Worm (Caenorhabditis elegans) whole organism, L1 larva: Measurements from ENCODE around the gene rdl-1.

Experiments
- C16A3.4 ChIP-seq: fragments of 150-350 bp; optimal IDR thresholded peaks from 2 replicates; lab custom pipeline; 2014; ENCODE audit warnings: missing biosample characterization, missing genetic modification characterization
- F16B12.6 ChIP-seq: fragments of 150-350 bp; optimal IDR thresholded peaks from 2 replicates; lab custom pipeline; 2014; ENCODE audit warnings: missing biosample characterization, missing genetic modification characterization
- aly-2 ChIP-seq: fragments of 150-350 bp; optimal IDR thresholded peaks from 2 replicates; lab custom pipeline; 2014; ENCODE audit warnings: missing biosample characterization, missing genetic modification characterization
- blmp-1 ChIP-seq: fragments of 150-350 bp; optimal IDR thresholded peaks from 2 replicates; lab custom pipeline; 2014; ENCODE audit warnings: missing biosample characterization, missing genetic modification characterization
- ceh-82 ChIP-seq, 3 experiments: fragments of 150-350 bp in 1 of 3; sonication (generic microtip) in 2 of 3; optimal IDR thresholded peaks; 2 replicates each; lab custom pipeline; 2014 to 2017; ENCODE audit warnings: missing biosample characterization in 3 of 3, missing genetic modification characterization in 3 of 3
- dpl-1 ChIP-seq, 3 experiments: fragments of 150-350 bp in 2 of 3; sonication (generic microtip) in 1 of 3; optimal IDR thresholded peaks; 2 replicates each; lab custom pipeline; 2014 to 2017; ENCODE audit warnings: missing biosample characterization in 3 of 3, missing genetic modification characterization in 3 of 3, missing genetic modification reagents in 3 of 3
- dsc-1 ChIP-seq: sonication (generic microtip); optimal IDR thresholded peaks from 2 replicates; lab custom pipeline; 2016; ENCODE audit warnings: mild to moderate bottlenecking, missing genetic modification characterization, missing compliant biosample characterization
- efl-1 ChIP-seq, 4 experiments: fragments of 150-350 bp; optimal IDR thresholded peaks in 3 of 4; peaks in 1 of 4; 1 replicate in 1 of 4; 2 replicates in 3 of 4; lab custom pipeline; 2014; ENCODE audit warnings: missing biosample characterization in 2 of 4, missing genetic modification characterization in 2 of 4, missing genetic modification reagents in 2 of 4
- efl-3 ChIP-seq: fragments of 200-800 bp; sonication (Bioruptor generic); optimal IDR thresholded peaks from 2 replicates; lab custom pipeline; 2018; ENCODE audit warnings: mild to moderate bottlenecking, missing genetic modification characterization, missing compliant biosample characterization
- elt-2 ChIP-seq: sonication (generic microtip); optimal IDR thresholded peaks from 2 replicates; lab custom pipeline; 2016; ENCODE audit warnings: missing genetic modification characterization, mild to moderate bottlenecking, inconsistent platforms, missing compliant biosample characterization, missing genetic modification reagents
- elt-3 ChIP-seq, 6 experiments: fragments of 150-350 bp in 1 of 6; sonication (generic microtip); optimal IDR thresholded peaks; 2 replicates each; lab custom pipeline; 2017 to 2018; ENCODE audit warnings: missing biosample characterization in 6 of 6, missing genetic modification characterization in 6 of 6, inconsistent platforms in 1 of 6
- fkh-10 ChIP-seq: sonication (generic microtip); optimal IDR thresholded peaks from 2 replicates; lab custom pipeline; 2017; ENCODE audit warnings: missing biosample characterization, missing genetic modification reagents, missing genetic modification characterization
- fkh-4 ChIP-seq: sonication (generic microtip); optimal IDR thresholded peaks from 2 replicates; lab custom pipeline; 2016; ENCODE audit warnings: missing compliant biosample characterization, missing genetic modification characterization, borderline replicate concordance
- fkh-8 ChIP-seq: sonication (generic microtip); optimal IDR thresholded peaks from 2 replicates; lab custom pipeline; 2016; ENCODE audit warnings: mild to moderate bottlenecking, missing genetic modification characterization, missing compliant biosample characterization
- isw-1 ChIP-seq: fragments of 200-800 bp; sonication (Bioruptor generic); IDR thresholded peaks from 2 replicates; pipeline ENCODE4 v1.3.6; 2022; ENCODE audit warnings: missing genetic modification characterization, missing compliant biosample characterization
- lin-14 ChIP-seq: fragments of 200-800 bp; sonication (Bioruptor generic); optimal IDR thresholded peaks from 2 replicates; lab custom pipeline; 2018; ENCODE audit warnings: mild to moderate bottlenecking, missing genetic modification characterization, moderate library complexity, missing compliant biosample characterization
- lin-35 ChIP-seq, 2 experiments: fragments of 150-350 bp; optimal IDR thresholded peaks; 2 replicates each; lab custom pipeline; 2014; ENCODE audit warnings: missing biosample characterization in 2 of 2, missing genetic modification characterization in 2 of 2, missing genetic modification reagents in 2 of 2
- lin-39 ChIP-seq: fragments of 150-350 bp; optimal IDR thresholded peaks from 2 replicates; lab custom pipeline; 2014; ENCODE audit warnings: missing biosample characterization, missing genetic modification reagents, missing genetic modification characterization
- lsy-2 ChIP-seq, 2 experiments: fragments of 150-350 bp; optimal IDR thresholded peaks; 2 replicates each; lab custom pipeline; 2014; ENCODE audit warnings: missing biosample characterization in 2 of 2, missing genetic modification characterization in 2 of 2
- mab-9 ChIP-seq: fragments of 200-800 bp; sonication (Bioruptor generic); IDR thresholded peaks from 2 replicates; pipeline ENCODE4 v1.3.6; 2022; ENCODE audit warnings: missing genetic modification reagents, missing genetic modification characterization, missing compliant biosample characterization
- mdl-1 ChIP-seq, 2 experiments: fragments of 150-350 bp; optimal IDR thresholded peaks; 2 replicates each; lab custom pipeline; 2014 to 2017; ENCODE audit warnings: missing biosample characterization in 2 of 2, missing genetic modification characterization in 2 of 2, inconsistent platforms in 1 of 2
- mef-2 ChIP-seq: fragments of 150-350 bp; optimal IDR thresholded peaks from 2 replicates; lab custom pipeline; 2014; ENCODE audit warnings: missing biosample characterization, missing genetic modification characterization
- mep-1 ChIP-seq: fragments of 150-350 bp; optimal IDR thresholded peaks from 2 replicates; lab custom pipeline; 2014; ENCODE audit warnings: missing biosample characterization, missing genetic modification characterization
- nhr-19 ChIP-seq: fragments of 200-800 bp; sonication (Bioruptor generic); conservative IDR thresholded peaks from 2 replicates; pipeline ENCODE4 v1.3.6; 2022; ENCODE audit warnings: missing genetic modification characterization, missing compliant biosample characterization
- nhr-20 ChIP-seq: sonication (generic microtip); optimal IDR thresholded peaks from 2 replicates; lab custom pipeline; 2016; ENCODE audit warnings: mild to moderate bottlenecking, missing genetic modification characterization, missing compliant biosample characterization
- nhr-28 ChIP-seq: fragments of 150-350 bp; optimal IDR thresholded peaks from 2 replicates; lab custom pipeline; 2014; ENCODE audit warnings: missing biosample characterization, missing genetic modification characterization
- nhr-47 ChIP-seq: sonication (generic microtip); optimal IDR thresholded peaks from 2 replicates; lab custom pipeline; 2016; ENCODE audit warnings: mild to moderate bottlenecking, missing genetic modification characterization, moderate library complexity, missing compliant biosample characterization
- nhr-71 ChIP-seq: sonication (generic microtip); optimal IDR thresholded peaks from 2 replicates; lab custom pipeline; 2016; ENCODE audit warnings: mild to moderate bottlenecking, missing genetic modification characterization, moderate library complexity, missing compliant biosample characterization
- nhr-76 ChIP-seq: sonication (generic microtip); optimal IDR thresholded peaks from 2 replicates; lab custom pipeline; 2017; ENCODE audit warnings: missing biosample characterization, missing genetic modification characterization
- nhr-77 ChIP-seq: fragments of 150-350 bp; optimal IDR thresholded peaks from 2 replicates; lab custom pipeline; 2014; ENCODE audit warnings: missing biosample characterization, missing genetic modification characterization
- nhr-84 ChIP-seq: sonication (generic microtip); optimal IDR thresholded peaks from 2 replicates; lab custom pipeline; 2017; ENCODE audit warnings: missing biosample characterization, missing genetic modification characterization
- nhr-85 ChIP-seq: sonication (generic microtip); peaks from one replicate; lab custom pipeline; 2016; ENCODE audit warnings: missing genetic modification characterization, inconsistent platforms, missing compliant biosample characterization
- nhr-90 ChIP-seq: sonication (generic microtip); optimal IDR thresholded peaks from 2 replicates; lab custom pipeline; 2016; ENCODE audit warnings: mild to moderate bottlenecking, missing genetic modification characterization, missing compliant biosample characterization; ENCODE audit not compliant: poor library complexity
- pax-3 ChIP-seq: fragments of 200-800 bp; sonication (Bioruptor generic); optimal IDR thresholded peaks from 2 replicates; lab custom pipeline; 2018; ENCODE audit warnings: mild to moderate bottlenecking, missing genetic modification characterization, moderate library complexity, missing compliant biosample characterization
- rnt-1 ChIP-seq: sonication (generic microtip); optimal IDR thresholded peaks from 2 replicates; lab custom pipeline; 2016; ENCODE audit warnings: mild to moderate bottlenecking, missing genetic modification characterization, moderate library complexity, missing compliant biosample characterization
- skn-1 ChIP-seq: fragments of 150-350 bp; optimal IDR thresholded peaks from 2 replicates; lab custom pipeline; 2014; ENCODE audit warnings: missing biosample characterization, missing genetic modification characterization
- snu-23 ChIP-seq: sonication (generic microtip); optimal IDR thresholded peaks from 2 replicates; lab custom pipeline; 2016; ENCODE audit warnings: missing genetic modification characterization, missing compliant biosample characterization
- sptf-1 ChIP-seq: fragments of 150-350 bp; optimal IDR thresholded peaks from 2 replicates; lab custom pipeline; 2014; ENCODE audit warnings: missing biosample characterization, missing genetic modification characterization
- swsn-7 ChIP-seq: sonication (generic microtip); optimal IDR thresholded peaks from 2 replicates; lab custom pipeline; 2016; ENCODE audit warnings: missing genetic modification characterization, missing compliant biosample characterization
- tbx-2 ChIP-seq: sonication (generic microtip); optimal IDR thresholded peaks from 2 replicates; lab custom pipeline; 2016; ENCODE audit warnings: missing genetic modification characterization, missing compliant biosample characterization
- unc-30 ChIP-seq: sonication (generic microtip); optimal IDR thresholded peaks from 2 replicates; lab custom pipeline; 2017; ENCODE audit warnings: missing biosample characterization, missing genetic modification characterization
- unc-86 ChIP-seq: sonication (generic microtip); optimal IDR thresholded peaks from 2 replicates; lab custom pipeline; 2016; ENCODE audit warnings: missing genetic modification characterization, missing compliant biosample characterization
- unc-98 ChIP-seq: fragments of 200-800 bp; sonication (Bioruptor generic); IDR thresholded peaks from 2 replicates; pipeline ENCODE4 v1.3.6; 2022; ENCODE audit warnings: missing genetic modification characterization, missing compliant biosample characterization
- vab-15 ChIP-seq: sonication (generic microtip); optimal IDR thresholded peaks from 2 replicates; lab custom pipeline; 2017; ENCODE audit warnings: missing genotype, mild to moderate bottlenecking, missing genetic modification characterization, missing compliant biosample characterization
- xbp-1 ChIP-seq: sonication (generic microtip); optimal IDR thresholded peaks from 2 replicates; lab custom pipeline; 2016; ENCODE audit warnings: missing genetic modification characterization, missing compliant biosample characterization
- ztf-11 ChIP-seq, 2 experiments: sonication (generic microtip); optimal IDR thresholded peaks; 2 replicates each; lab custom pipeline; 2016 to 2017; ENCODE audit warnings: missing genetic modification characterization in 2 of 2, missing biosample characterization in 1 of 2, missing compliant biosample characterization in 1 of 2
- ztf-4 ChIP-seq: fragments of 150-350 bp; optimal IDR thresholded peaks from 2 replicates; lab custom pipeline; 2014; ENCODE audit warnings: missing biosample characterization, missing genetic modification characterization

rdl-1 gene

DNA sequence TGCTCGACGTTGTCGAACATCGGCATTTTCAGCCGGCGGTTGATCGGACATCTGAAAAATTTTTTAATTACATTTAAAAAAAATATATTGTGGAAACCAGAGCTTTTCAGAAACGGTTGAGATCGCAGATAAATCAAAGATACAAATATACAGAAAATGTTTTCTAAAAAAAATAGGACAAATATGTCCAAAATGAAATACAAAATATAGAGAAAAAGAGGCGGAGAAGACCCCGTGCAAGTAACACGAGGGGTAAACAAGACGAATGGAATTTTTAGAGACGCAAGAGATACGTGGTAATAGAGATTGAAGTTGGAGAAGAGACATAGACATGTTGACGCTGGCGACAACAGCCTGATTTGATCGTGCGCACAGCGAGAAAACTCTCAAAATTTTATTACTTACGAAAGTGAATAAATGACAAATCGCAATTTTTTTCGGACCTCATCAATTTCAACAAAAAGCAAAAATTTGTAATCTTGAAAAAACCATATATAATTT lies 45.7 kb upstream of the rdl-1 start, which contains the start of gene cdgs-1:
Gene cdgs-1 (minus strand): TSS at position 51 of the 501 bp plus-strand sequence.
- TF ChIP-seq lin-39 (tag; lab: Kevin White, UChicago) (no peak), swsn-7 (tag; lab: Kevin White, UChicago) (peak; percentile 28), efl-1 (optimal IDR thresholded peaks at IDR 0.05; lab: Kevin White, UChicago) (peak; percentile 46 to 57), efl-1 (GFP tag; optimal IDR thresholded peaks at IDR 0.05 in 1 of 2; lab: Kevin White, UChicago) (peak; percentile 40 to 88), nhr-20 (tag; lab: Kevin White, UChicago) (peak; percentile 73), rnt-1 (tag; lab: Kevin White, UChicago) (peak; percentile 23), xbp-1 (tag; lab: Kevin White, UChicago) (peak; percentile 18), isw-1 (no peak), nhr-71 (tag; lab: Kevin White, UChicago) (peak; percentile 75), elt-2 (tag; lab: Kevin White, UChicago) (no peak), pax-3 (tag; lab: Kevin White, UChicago) (no peak), lsy-2 (tag; optimal IDR thresholded peaks at IDR 0.05; lab: Kevin White, UChicago) (peak; percentile 45 to 70), nhr-47 (peak; percentile 29), efl-3 (GFP tag; lab: Kevin White, UChicago) (no peak), tbx-2 (tag; lab: Kevin White, UChicago) (peak; percentile 28), skn-1 (tag; lab: Kevin White, UChicago) (peak; percentile 21), lin-14 (GFP tag; lab: Kevin White, UChicago) (peak; percentile 85), nhr-85 (tag; lab: Kevin White, UChicago) (peak; percentile 33), C16A3.4 (tag; lab: Kevin White, UChicago) (peak; percentile 25), fkh-8 (tag; lab: Kevin White, UChicago) (peak; percentile 2), dpl-1 (GFP tag; optimal IDR thresholded peaks at IDR 0.05; lab: Kevin White, UChicago) (peak; percentile 36 to 41 (median 36)), fkh-4 (tag; lab: Kevin White, UChicago) (no peak), unc-98 (GFP tag; lab: Robert Waterston, UW) (no peak), blmp-1 (tag; lab: Kevin White, UChicago) (peak; percentile 69), snu-23 (GFP tag; lab: Kevin White, UChicago) (peak; percentile 70), unc-30 (no peak), mep-1 (tag; lab: Kevin White, UChicago) (peak; percentile 78), F16B12.6 (peak; percentile 15), sptf-1 (tag; lab: Kevin White, UChicago) (no peak), nhr-84 (tag; lab: Kevin White, UChicago) (no peak), fkh-10 (GFP tag; lab: Kevin White, UChicago) (peak; percentile 65), ztf-4 (tag; lab: Kevin White, UChicago) (no peak), mdl-1 (tag; optimal IDR thresholded peaks at IDR 0.05; lab: Kevin White, UChicago) (peak in 1 of 2 experiments; percentile 82), elt-3 (tag; optimal IDR thresholded peaks at IDR 0.05; lab: Kevin White, UChicago) (peak in 1 of 6 experiments; percentile 5), dsc-1 (tag; lab: Kevin White, UChicago) (peak; percentile 12), lin-35 (GFP tag; optimal IDR thresholded peaks at IDR 0.05; lab: Kevin White, UChicago) (peak; percentile 41 to 73), mef-2 (tag; lab: Kevin White, UChicago) (no peak), ceh-82 (tag; optimal IDR thresholded peaks at IDR 0.05; lab: Kevin White, UChicago) (peak in 1 of 3 experiments; percentile 57), vab-15 (tag; lab: Kevin White, UChicago) (no peak), aly-2 (tag; lab: Kevin White, UChicago) (no peak)

DNA sequence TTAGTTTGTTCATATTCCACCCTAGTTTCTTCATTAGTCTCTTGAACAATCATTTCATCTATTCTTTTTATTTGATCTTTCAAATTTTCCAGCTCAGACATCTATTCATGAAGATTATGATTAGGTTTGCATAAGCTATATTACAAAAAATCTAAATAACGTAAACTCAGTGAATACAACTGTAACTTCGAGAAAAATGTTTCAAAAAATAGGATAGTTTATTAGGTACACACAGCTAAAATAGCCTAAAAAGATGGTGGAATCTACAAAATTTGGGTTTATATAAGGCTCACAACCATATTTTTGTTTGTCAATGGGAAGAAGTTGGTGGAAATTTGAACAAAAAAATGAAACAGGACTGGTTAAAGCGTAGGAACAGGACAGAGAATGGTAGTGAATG lies 42.6 kb upstream of the rdl-1 start, which contains the start of gene zgpa-1:
Gene zgpa-1 (minus strand): TSS at position 101 of the 400 bp plus-strand sequence.
- TF ChIP-seq nhr-76 (tag; lab: Kevin White, UChicago) (no peak), unc-86 (tag; lab: Kevin White, UChicago) (no peak), fkh-4 (tag; lab: Kevin White, UChicago) (no peak), nhr-28 (tag; lab: Kevin White, UChicago) (no peak), mab-9 (GFP tag; lab: Robert Waterston, UW) (no peak), nhr-19 (no peak), nhr-90 (no peak), nhr-84 (tag; lab: Kevin White, UChicago) (no peak), nhr-20 (tag; lab: Kevin White, UChicago) (no peak), tbx-2 (tag; lab: Kevin White, UChicago) (no peak), ztf-11 (tag; optimal IDR thresholded peaks at IDR 0.05; lab: Kevin White, UChicago) (no peak), mep-1 (tag; lab: Kevin White, UChicago) (no peak), nhr-71 (tag; lab: Kevin White, UChicago) (no peak), nhr-77 (tag; lab: Kevin White, UChicago) (no peak), ceh-82 (tag; optimal IDR thresholded peaks at IDR 0.05; lab: Kevin White, UChicago) (no peak)
